Worm (Caenorhabditis elegans) whole organism, early embryonic: ENCODE measurements around the gene cnc-7.

ENCODE experiments used
- F13C5.2 ChIP-seq: sonication (generic microtip); optimal IDR thresholded peaks from 2 replicates; lab custom pipeline; 2017; ENCODE audit warnings: mild to moderate bottlenecking, missing genetic modification characterization, inconsistent platforms, missing compliant biosample characterization
- aly-1 ChIP-seq: sonication (generic microtip); optimal IDR thresholded peaks from 2 replicates; lab custom pipeline; 2016; ENCODE audit warnings: missing genetic modification characterization, missing compliant biosample characterization
- ama-1 ChIP-seq: fragments of 150-350 bp; optimal IDR thresholded peaks from 2 replicates; lab custom pipeline; 2014
- ceh-36 ChIP-seq: sonication (generic microtip); optimal IDR thresholded peaks from 2 replicates; lab custom pipeline; 2016; ENCODE audit warnings: missing genetic modification characterization, inconsistent platforms, missing compliant biosample characterization
- flt-1 ChIP-seq: fragments of 200-800 bp; sonication (Bioruptor generic); IDR thresholded peaks from 2 replicates; pipeline ENCODE4 v1.3.6; 2022; ENCODE audit warnings: missing genetic modification characterization, missing compliant biosample characterization
- hmbx-1 ChIP-seq: sonication (generic microtip); optimal IDR thresholded peaks from 2 replicates; lab custom pipeline; 2016; ENCODE audit warnings: mild to moderate bottlenecking, missing genetic modification characterization, missing compliant biosample characterization
- pes-1 ChIP-seq: fragments of 200-800 bp; sonication (Bioruptor generic); IDR thresholded peaks from 2 replicates; pipeline ENCODE4 v1.3.6; 2022; ENCODE audit warnings: missing genetic modification reagents, missing genetic modification characterization, missing compliant biosample characterization
- scrt-1 ChIP-seq: fragments of 200-800 bp; sonication (Bioruptor generic); IDR thresholded peaks from 2 replicates; pipeline ENCODE4 v1.3.6; 2022; ENCODE audit warnings: missing genetic modification characterization, missing compliant biosample characterization
- tbx-37 ChIP-seq: fragments of 200-800 bp; sonication (Bioruptor generic); conservative IDR thresholded peaks from 2 replicates; pipeline ENCODE4 v1.3.6; 2022; ENCODE audit warnings: missing genetic modification reagents, missing genetic modification characterization, missing compliant biosample characterization
- tra-4 ChIP-seq: sonication (generic microtip); optimal IDR thresholded peaks from 2 replicates; lab custom pipeline; 2017; ENCODE audit warnings: missing genetic modification characterization, missing compliant biosample characterization

ce11 chrV:20350382-20350781 is 43.5 kb upstream of the cnc-7 start:
- no peak for TF ChIP-seq ama-1 (lab: Kevin White, UChicago)
- no peak for TF ChIP-seq scrt-1 (GFP tag; lab: Robert Waterston, UW)
- TF ChIP-seq aly-1 (tag; lab: Kevin White, UChicago) = no peak
- no peak for TF ChIP-seq flt-1 (GFP tag; lab: Robert Waterston, UW)
- TF ChIP-seq tra-4 = no peak
- TF ChIP-seq F13C5.2 = no peak
- TF ChIP-seq ceh-36 = no peak
- no peak for TF ChIP-seq pes-1 (GFP tag; lab: Robert Waterston, UW)
- TF ChIP-seq hmbx-1 (tag; lab: Kevin White, UChicago) = no peak
- no peak for TF ChIP-seq tbx-37 (GFP tag; lab: Robert Waterston, UW)
